Fruit fly (Drosophila melanogaster) whole organism, pupa: ENCODE measurements around the gene pall.

Experiments
- CG10348 ChIP-seq: fragments of 200-800 bp; sonication (Bioruptor generic); IDR thresholded peaks from 2 replicates; pipeline ENCODE4 v1.3.6; 2022; ENCODE audit warnings: missing biosample characterization, missing genetic modification characterization
- CG14655 ChIP-seq: fragments of 200-800 bp; sonication (Bioruptor generic); optimal IDR thresholded peaks from 3 replicates; lab custom pipeline; 2017; ENCODE audit warnings: mild to moderate bottlenecking, missing biosample characterization, missing genetic modification reagents, missing genetic modification characterization
- CG15710 ChIP-seq: fragments of 200-800 bp; sonication (Bioruptor generic); optimal IDR thresholded peaks from 2 replicates; lab custom pipeline; 2018; ENCODE audit warnings: missing biosample characterization, mild to moderate bottlenecking, missing genetic modification characterization, moderate library complexity
- CG17806 ChIP-seq: fragments of 200-800 bp; sonication (Bioruptor generic); optimal IDR thresholded peaks from 2 replicates; lab custom pipeline; 2018; ENCODE audit warnings: missing biosample characterization, mild to moderate bottlenecking, missing genetic modification characterization, moderate library complexity
- CG34367 ChIP-seq: fragments of 200-800 bp; sonication (Bioruptor generic); optimal IDR thresholded peaks from 2 replicates; lab custom pipeline; 2018; ENCODE audit warnings: missing biosample characterization, mild to moderate bottlenecking, missing genetic modification characterization
- CG4496 ChIP-seq: fragments of 200-800 bp; sonication (Bioruptor generic); IDR thresholded peaks from 3 replicates; pipeline ENCODE4 v1.3.6; 2022; ENCODE audit warnings: missing biosample characterization, missing genetic modification characterization
- CG8159 ChIP-seq: fragments of 200-800 bp; sonication (Bioruptor generic); optimal IDR thresholded peaks from 3 replicates; lab custom pipeline; 2018; ENCODE audit warnings: missing biosample characterization, mild to moderate bottlenecking, missing genetic modification characterization, moderate library complexity
- CG8301 ChIP-seq: fragments of 200-800 bp; sonication (Bioruptor generic); optimal IDR thresholded peaks from 2 replicates; lab custom pipeline; 2018; ENCODE audit warnings: missing biosample characterization, mild to moderate bottlenecking, missing genetic modification characterization
- CG9948 ChIP-seq: fragments of 200-800 bp; sonication (Bioruptor generic); optimal IDR thresholded peaks from 2 replicates; lab custom pipeline; 2018; ENCODE audit warnings: missing biosample characterization, mild to moderate bottlenecking, missing genetic modification characterization, moderate library complexity
- D1 ChIP-seq: fragments of 200-800 bp; sonication (Bioruptor generic); optimal IDR thresholded peaks from 2 replicates; lab custom pipeline; 2018; ENCODE audit warnings: missing biosample characterization, mild to moderate bottlenecking, missing genetic modification characterization, moderate library complexity
- Ets98B ChIP-seq: fragments of 200-800 bp; sonication (Bioruptor generic); IDR thresholded peaks from 2 replicates; pipeline ENCODE4 v1.3.6; 2022; ENCODE audit warnings: missing biosample characterization, missing genetic modification characterization
- Pif1A ChIP-seq: fragments of 200-800 bp; sonication (Bioruptor generic); optimal IDR thresholded peaks from 3 replicates; lab custom pipeline; 2016; ENCODE audit warnings: missing biosample characterization, missing genetic modification characterization
- Pif1B ChIP-seq: fragments of 200-800 bp; sonication (Bioruptor generic); optimal IDR thresholded peaks from 3 replicates; lab custom pipeline; 2016; ENCODE audit warnings: missing biosample characterization, missing genetic modification characterization
- Snoo ChIP-seq: fragments of 200-800 bp; sonication (Bioruptor generic); optimal IDR thresholded peaks from 3 replicates; lab custom pipeline; 2017; ENCODE audit warnings: missing biosample characterization, mild to moderate bottlenecking, missing genetic modification characterization, inconsistent platforms
- fd96Ca ChIP-seq: fragments of 200-800 bp; sonication (Bioruptor generic); IDR thresholded peaks from 3 replicates; pipeline ENCODE4 v1.3.6; 2022; ENCODE audit warnings: missing biosample characterization, missing genetic modification characterization
- gl ChIP-seq: fragments of 200-800 bp; sonication (Bioruptor generic); optimal IDR thresholded peaks from 2 replicates; lab custom pipeline; 2018; ENCODE audit warnings: missing biosample characterization, mild to moderate bottlenecking, missing genetic modification characterization

Gene pall

dm6 chr3L:9442625-9443282, 44.8 kb downstream of the pall start, which contains the start of gene Srg3:
Gene Srg3 (plus strand): TSS chr3L:9443232.
- no peak for TF ChIP-seq CG10348
- TF ChIP-seq CG14655 (GFP tag; lab: Kevin White, UChicago), result no peak
- TF ChIP-seq fd96Ca (GFP tag; lab: Robert Waterston, UW), result no peak
- TF ChIP-seq, all 21 proteins: peak for 0

- TF ChIP-seq Pif1B, result no peak
- TF ChIP-seq Ets98B, result peak; percentile 27
- TF ChIP-seq fd96Ca (GFP tag; lab: Robert Waterston, UW), result peak; percentile 54; the same call in 1 of the 3 replicates
- no peak for TF ChIP-seq CG34367
- no peak for TF ChIP-seq Pif1A (GFP tag; lab: Kevin White, UChicago)
- TF ChIP-seq CG15710, result peak; percentile 49
- peak; percentile 88 for TF ChIP-seq D1 (tag; lab: Kevin White, UChicago)
- peak; percentile 53 for TF ChIP-seq Snoo
- no peak for TF ChIP-seq CG14655 (GFP tag; lab: Kevin White, UChicago)
- no peak for TF ChIP-seq CG9948 (tag; lab: Kevin White, UChicago)
- TF ChIP-seq gl (tag; lab: Kevin White, UChicago), result no peak
- TF ChIP-seq CG4496, result peak; percentile 56; the same call in 1 of the 3 replicates
- TF ChIP-seq CG8301, result no peak
Observed at dm6 chr3L:9441907-9442479, 45.6 kb downstream of the pall start, which contains the start of the genes Bet3 and Nf-YA. Gene Bet3 (minus strand): TSS chr3L:9442267. Gene Nf-YA (minus strand): TSS chr3L:9442267.

- TF ChIP-seq CG17806 (tag; lab: Kevin White, UChicago), result no peak
- TF ChIP-seq CG8159 (tag; lab: Kevin White, UChicago), result no peak
Observed at dm6 chr3L:9438858-9439257, 48.7 kb downstream of the pall start.
